Worm (Caenorhabditis elegans): ENCODE data around the gene try-11.

ce11 chrV:7439807-7440206, 11.7 kb upstream of the try-11 start, which contains the start of gene try-13:
- TF ChIP-seq unc-30 (tag; optimal IDR thresholded peaks at IDR 0.05) (no peak), blmp-1 (tag; optimal IDR thresholded peaks at IDR 0.05) (no peak), sox-4 (tag; optimal IDR thresholded peaks at IDR 0.05) (no peak), rnt-1 (tag; optimal IDR thresholded peaks at IDR 0.05) (no peak), lin-13 (GFP tag; optimal IDR thresholded peaks at IDR 0.05) (no peak), pqm-1 (tag; optimal IDR thresholded peaks at IDR 0.05) (no peak), ets-5 (GFP tag; IDR thresholded peaks at IDR 0.05) (no peak), elt-3 (tag; optimal IDR thresholded peaks at IDR 0.05) (no peak)

Data from whole organism, L1 larva.